Worm (Caenorhabditis elegans) whole organism, L4 larva: ENCODE results near the gene bath-29.

Source experiments
- D1046.2 ChIP-seq: fragments of 200-800 bp; sonication (Bioruptor generic); IDR thresholded peaks from 2 replicates; pipeline ENCODE4 v1.3.6; 2022; ENCODE audit warnings: missing genetic modification characterization, missing compliant biosample characterization
- F44E2.7 ChIP-seq: fragments of 200-800 bp; sonication (Bioruptor generic); IDR thresholded peaks from 2 replicates; pipeline ENCODE4 v2.1.2; 2022; ENCODE audit warnings: missing genetic modification characterization, missing compliant biosample characterization
- Y48G9A.11 ChIP-seq: fragments of 200-800 bp; sonication (Bioruptor generic); IDR thresholded peaks from 2 replicates; pipeline ENCODE4 v1.3.6; 2022; ENCODE audit warnings: missing genetic modification reagents, missing genetic modification characterization, missing compliant biosample characterization
- ZK546.5 ChIP-seq, 2 experiments: sonication (generic microtip); optimal IDR thresholded peaks; 2 replicates each; lab custom pipeline; 2017; ENCODE audit warnings: missing biosample characterization in 2 of 2, missing genetic modification characterization in 2 of 2
- aly-2 ChIP-seq: sonication (generic microtip); optimal IDR thresholded peaks from 2 replicates; lab custom pipeline; 2018; ENCODE audit warnings: missing biosample characterization, missing genetic modification characterization
- ama-1 ChIP-seq: fragments of 150-350 bp; optimal IDR thresholded peaks from 2 replicates; lab custom pipeline; 2014; ENCODE audit warnings: inconsistent platforms, mixed read lengths
- ceh-28 ChIP-seq: fragments of 150-350 bp; optimal IDR thresholded peaks from 2 replicates; lab custom pipeline; 2014; ENCODE audit warnings: missing biosample characterization, missing genetic modification reagents, missing genetic modification characterization
- ceh-82 ChIP-seq: sonication (generic microtip); optimal IDR thresholded peaks from 2 replicates; lab custom pipeline; 2017; ENCODE audit warnings: missing biosample characterization, missing genetic modification characterization
- daf-16 ChIP-seq, 3 experiments: sonication (generic microtip); optimal IDR thresholded peaks; 2 replicates each; lab custom pipeline; 2016 to 2017; ENCODE audit warnings: missing genetic modification characterization in 3 of 3, missing genetic modification reagents in 3 of 3, mild to moderate bottlenecking in 2 of 3, missing compliant biosample characterization in 2 of 3, missing biosample characterization in 1 of 3, moderate library complexity in 1 of 3
- dve-1 ChIP-seq: sonication (generic microtip); optimal IDR thresholded peaks from 2 replicates; lab custom pipeline; 2017; ENCODE audit warnings: antibody characterized with exemption, mild to moderate bottlenecking, missing genetic modification characterization, missing compliant biosample characterization; ENCODE audit not compliant: insufficient read depth
- egl-27 ChIP-seq: sonication (generic microtip); optimal IDR thresholded peaks from 3 replicates; lab custom pipeline; 2017; ENCODE audit warnings: missing biosample characterization, missing genetic modification reagents, missing genetic modification characterization
- egl-43 ChIP-seq: fragments of 200-800 bp; sonication (Bioruptor generic); IDR thresholded peaks from 2 replicates; pipeline ENCODE4 v1.3.6; 2022; ENCODE audit warnings: missing genetic modification reagents, missing genetic modification characterization, missing compliant biosample characterization
- gei-8 ChIP-seq: fragments of 200-800 bp; sonication (Bioruptor generic); optimal IDR thresholded peaks from 2 replicates; lab custom pipeline; 2018; ENCODE audit warnings: mild to moderate bottlenecking, missing genetic modification characterization, missing compliant biosample characterization
- hlh-30 ChIP-seq: sonication (generic microtip); optimal IDR thresholded peaks from 2 replicates; lab custom pipeline; 2017; ENCODE audit warnings: antibody characterized with exemption, mild to moderate bottlenecking, missing genetic modification characterization, missing compliant biosample characterization; ENCODE audit not compliant: insufficient read depth
- jun-1 ChIP-seq: fragments of 150-350 bp; optimal IDR thresholded peaks from 2 replicates; lab custom pipeline; 2014; ENCODE audit warnings: missing biosample characterization, missing genetic modification reagents, missing genetic modification characterization
- lim-7 ChIP-seq: fragments of 200-800 bp; sonication (Bioruptor generic); IDR thresholded peaks from 2 replicates; pipeline ENCODE4 v1.3.6; 2022; ENCODE audit warnings: missing genetic modification characterization, missing compliant biosample characterization
- lin-13 ChIP-seq: fragments of 150-350 bp; optimal IDR thresholded peaks from 2 replicates; lab custom pipeline; 2014; ENCODE audit warnings: missing biosample characterization, missing genetic modification reagents, missing genetic modification characterization
- lin-15B ChIP-seq: fragments of 150-350 bp; sonication (generic microtip); optimal IDR thresholded peaks from 3 replicates; lab custom pipeline; 2014; ENCODE audit warnings: missing biosample characterization, missing genetic modification characterization
- lin-38 ChIP-seq: fragments of 200-800 bp; sonication (Bioruptor generic); IDR thresholded peaks from 2 replicates; pipeline ENCODE4 v1.3.6; 2022; ENCODE audit warnings: missing genetic modification reagents, missing genetic modification characterization, missing compliant biosample characterization
- madf-5 ChIP-seq, 2 experiments: fragments of 200-800 bp; sonication (Bioruptor generic); IDR thresholded peaks; 2 replicates each; pipeline ENCODE4 v1.3.6; 2022; ENCODE audit warnings: missing compliant biosample characterization in 2 of 2, missing genetic modification characterization in 2 of 2
- madf-9 ChIP-seq: fragments of 200-800 bp; sonication (Bioruptor generic); conservative IDR thresholded peaks from 2 replicates; pipeline ENCODE4 v1.3.6; 2022; ENCODE audit warnings: missing genetic modification reagents, missing genetic modification characterization, missing compliant biosample characterization
- mdt-29 ChIP-seq: fragments of 200-800 bp; sonication (Bioruptor generic); IDR thresholded peaks from 2 replicates; pipeline ENCODE4 v1.3.6; 2022; ENCODE audit warnings: missing genetic modification reagents, missing genetic modification characterization, missing compliant biosample characterization
- mep-1 ChIP-seq: fragments of 150-350 bp; sonication (generic microtip); optimal IDR thresholded peaks from 3 replicates; lab custom pipeline; 2014; ENCODE audit warnings: missing biosample characterization, missing genetic modification characterization
- nhr-10 ChIP-seq: fragments of 150-350 bp; optimal IDR thresholded peaks from 2 replicates; lab custom pipeline; 2014; ENCODE audit warnings: missing biosample characterization, missing genetic modification characterization
- nhr-102 ChIP-seq: sonication (generic microtip); optimal IDR thresholded peaks from 2 replicates; lab custom pipeline; 2016; ENCODE audit warnings: mild to moderate bottlenecking, missing genetic modification characterization, moderate library complexity, missing compliant biosample characterization
- nhr-11 ChIP-seq: fragments of 150-350 bp; optimal IDR thresholded peaks from 2 replicates; lab custom pipeline; 2014; ENCODE audit warnings: missing biosample characterization, missing genetic modification characterization
- nhr-28 ChIP-seq: fragments of 150-350 bp; optimal IDR thresholded peaks from 2 replicates; lab custom pipeline; 2014; ENCODE audit warnings: missing biosample characterization, missing genetic modification characterization
- nhr-41 ChIP-seq: fragments of 200-800 bp; sonication (Bioruptor generic); IDR thresholded peaks from 2 replicates; pipeline ENCODE4 v1.3.6; 2022; ENCODE audit warnings: missing genetic modification reagents, missing genetic modification characterization, missing compliant biosample characterization
- nhr-42 ChIP-seq: fragments of 200-800 bp; sonication (Bioruptor generic); IDR thresholded peaks from 2 replicates; pipeline ENCODE4 v1.3.6; 2022; ENCODE audit warnings: missing genetic modification characterization, missing compliant biosample characterization
- nhr-48 ChIP-seq: sonication (generic microtip); optimal IDR thresholded peaks from 2 replicates; lab custom pipeline; 2016; ENCODE audit warnings: mild to moderate bottlenecking, missing genetic modification characterization, missing compliant biosample characterization
- nhr-76 ChIP-seq: fragments of 150-350 bp; optimal IDR thresholded peaks from 2 replicates; lab custom pipeline; 2014; ENCODE audit warnings: missing biosample characterization, missing genetic modification characterization
- nhr-77 ChIP-seq: fragments of 150-350 bp; optimal IDR thresholded peaks from 2 replicates; lab custom pipeline; 2014; ENCODE audit warnings: missing biosample characterization, missing genetic modification characterization
- saeg-2 ChIP-seq: fragments of 200-800 bp; sonication (Bioruptor generic); IDR thresholded peaks from 2 replicates; pipeline ENCODE4 v1.3.6; 2022; ENCODE audit warnings: missing genetic modification reagents, missing genetic modification characterization, missing compliant biosample characterization
- set-16 ChIP-seq: fragments of 200-800 bp; sonication (Bioruptor generic); IDR thresholded peaks from 2 replicates; pipeline ENCODE4 v1.3.6; 2022; ENCODE audit warnings: missing genetic modification reagents, missing genetic modification characterization, missing compliant biosample characterization
- unc-62 ChIP-seq, 3 experiments: fragments of 150-350 bp in 1 of 3; sonication (generic microtip); optimal IDR thresholded peaks in 2 of 3; peaks in 1 of 3; 1 replicate in 1 of 3; 2 replicates in 2 of 3; lab custom pipeline; 2014 to 2017; ENCODE audit warnings: missing biosample characterization in 3 of 3, missing genetic modification characterization in 3 of 3, missing genetic modification reagents in 3 of 3, missing genotype in 1 of 3
- zag-1 ChIP-seq: fragments of 150-350 bp; optimal IDR thresholded peaks from 2 replicates; lab custom pipeline; 2014; ENCODE audit warnings: missing biosample characterization, missing genetic modification characterization
- zip-2 ChIP-seq: fragments of 150-350 bp; optimal IDR thresholded peaks from 2 replicates; lab custom pipeline; 2014; ENCODE audit warnings: missing biosample characterization, missing genetic modification characterization

The bath-29 gene

DNA sequence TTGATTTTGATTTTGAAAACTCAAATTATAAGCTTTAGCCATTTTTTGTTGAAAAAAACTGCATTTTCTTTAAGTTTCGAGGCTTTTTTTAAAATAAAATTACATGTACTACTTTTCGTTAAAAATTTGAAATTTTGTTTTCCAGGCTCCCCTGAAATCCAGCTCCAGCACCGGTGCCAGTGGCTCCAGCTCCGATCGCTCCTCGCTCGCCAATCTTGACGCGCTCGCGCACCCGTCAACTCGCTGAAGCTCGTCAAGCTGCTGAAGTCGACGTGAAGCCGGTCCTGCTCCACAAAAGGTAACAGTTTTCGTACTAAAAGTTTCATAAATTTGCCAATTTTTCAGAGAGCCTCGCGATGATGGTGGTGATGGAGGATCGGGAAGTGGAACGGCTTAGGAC, 7.5 kb upstream of the bath-29 start:
- TF ChIP-seq saeg-2 (GFP tag; lab: Robert Waterston, UW) (no peak), set-16 (GFP tag; lab: Robert Waterston, UW) (peak; percentile 87), nhr-77 (tag; lab: Kevin White, UChicago) (no peak), mep-1 (tag; lab: Kevin White, UChicago) (no peak), egl-27 (tag; lab: Kevin White, UChicago) (no peak), dve-1 (no peak)
- TF ChIP-seq, all 104 proteins: peak for 1

- TF ChIP-seq zip-2 (tag; lab: Kevin White, UChicago), result no peak
- TF ChIP-seq nhr-28 (tag; lab: Kevin White, UChicago), result no peak
- TF ChIP-seq, all 104 proteins: peak for 0
Measured at ce11 chrII:3341989-3342388, 6.4 kb upstream of the bath-29 start, which contains the start of gene F14D2.11. Gene F14D2.11 (minus strand): TSS chrII:3342089.

DNA sequence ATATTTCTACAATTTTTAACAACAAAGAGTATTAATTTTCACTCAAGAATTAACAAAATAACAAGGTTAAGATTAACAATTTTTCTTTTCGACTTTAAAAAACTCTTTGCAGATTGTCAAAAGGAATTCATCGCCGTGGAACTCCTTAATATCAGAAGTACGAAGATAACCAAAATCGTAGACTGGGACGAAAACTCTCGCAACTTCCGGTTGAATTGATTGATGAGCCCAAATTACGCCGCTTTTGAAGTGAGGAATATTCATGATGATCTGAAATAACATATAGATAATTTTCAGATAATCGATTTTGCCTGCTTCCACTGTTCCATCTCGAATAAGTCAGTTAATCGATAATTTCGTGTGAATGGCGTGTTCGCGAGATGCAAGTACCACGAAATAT, 4.6 kb upstream of the bath-29 start, which contains the start of gene F14D2.15:
Gene F14D2.15, minus strand, starts transcription at position 101 of the 400 bp plus-strand sequence.
- peak; percentile 49 for TF ChIP-seq ceh-28
- no peak for TF ChIP-seq unc-62 (GFP tag; optimal IDR thresholded peaks at IDR 0.05 in 1 of 2; lab: Kevin White, UChicago)
- TF ChIP-seq unc-62 (tag; optimal IDR thresholded peaks at IDR 0.05; lab: Kevin White, UChicago), result no peak
- TF ChIP-seq egl-43 (GFP tag; lab: Robert Waterston, UW), result no peak
- TF ChIP-seq lim-7 (GFP tag; lab: Robert Waterston, UW), result no peak
- no peak for TF ChIP-seq hlh-30 (tag; lab: Kevin White, UChicago)
- no peak for TF ChIP-seq nhr-42 (GFP tag; lab: Robert Waterston, UW)

DNA sequence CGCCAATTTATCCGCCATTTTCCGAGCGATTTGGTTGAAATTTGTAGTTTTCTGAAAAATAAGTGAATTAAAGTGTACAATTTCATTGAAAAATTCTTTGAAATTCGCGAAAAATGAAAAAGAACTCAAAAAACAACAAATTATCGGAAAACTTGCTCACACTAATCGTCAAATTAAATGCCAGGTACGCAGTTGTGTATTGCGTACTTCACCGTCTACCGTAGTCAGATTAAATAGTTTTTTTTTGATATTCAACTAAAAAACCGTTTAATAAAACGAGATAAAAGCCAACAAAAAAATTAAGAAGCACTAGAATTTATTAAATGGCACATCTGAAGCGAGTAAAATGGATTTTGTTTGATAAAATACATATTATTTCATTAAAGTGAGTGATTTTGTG, 3.4 kb upstream of the bath-29 start, which contains the start of gene bath-28:
Gene bath-28, minus strand, starts transcription at position 51 of the 400 bp plus-strand sequence.
- TF ChIP-seq ZK546.5 (tag; optimal IDR thresholded peaks at IDR 0.05; lab: Kevin White, UChicago), result no peak
- no peak for TF ChIP-seq ama-1
- no peak for TF ChIP-seq nhr-10
- no peak for TF ChIP-seq lin-15B
- TF ChIP-seq Y48G9A.11 (GFP tag; lab: Robert Waterston, UW), result no peak
- no peak for TF ChIP-seq hlh-30 (tag; lab: Kevin White, UChicago)
- TF ChIP-seq nhr-102 (tag; lab: Kevin White, UChicago), result no peak
- TF ChIP-seq jun-1 (tag; lab: Kevin White, UChicago), result no peak
- no peak for TF ChIP-seq nhr-11 (tag; lab: Kevin White, UChicago)
- TF ChIP-seq D1046.2 (GFP tag; lab: Robert Waterston, UW), result no peak
- TF ChIP-seq F44E2.7, result no peak
- TF ChIP-seq daf-16 (GFP tag; optimal IDR thresholded peaks at IDR 0.05; lab: Kevin White, UChicago), result no peak
- TF ChIP-seq daf-16 (tag; optimal IDR thresholded peaks at IDR 0.05; lab: Kevin White, UChicago), result no peak

DNA sequence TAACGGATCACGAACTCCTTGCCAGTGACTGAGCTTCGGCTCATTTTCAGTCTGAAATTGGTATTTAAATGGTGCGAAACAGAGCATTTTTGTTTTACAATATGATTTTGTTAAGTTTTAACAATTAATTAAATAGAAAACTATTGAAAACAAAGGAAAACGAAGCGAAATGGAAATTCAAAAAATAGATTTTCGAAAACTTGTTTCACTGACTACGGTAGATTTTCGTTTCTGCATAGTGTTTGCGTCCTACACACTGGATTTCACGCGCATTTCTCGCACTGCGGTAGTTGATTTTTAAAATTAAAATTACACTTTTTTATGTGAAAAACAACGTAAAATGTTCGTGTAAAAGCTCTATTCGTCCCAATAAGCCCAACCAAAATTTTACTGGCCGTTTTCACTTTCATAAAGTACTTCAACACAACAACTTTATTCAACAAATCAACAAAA, 2.0 kb upstream of the bath-29 start, which contains the start of gene bath-30:
Gene bath-30, minus strand, starts transcription at position 51 of the 453 bp plus-strand sequence.
- TF ChIP-seq ceh-28 (no peak), lin-38 (GFP tag; lab: Robert Waterston, UW) (0 out of 2 replicates have a peak, but pooled peaks have one; percentile 12)

DNA sequence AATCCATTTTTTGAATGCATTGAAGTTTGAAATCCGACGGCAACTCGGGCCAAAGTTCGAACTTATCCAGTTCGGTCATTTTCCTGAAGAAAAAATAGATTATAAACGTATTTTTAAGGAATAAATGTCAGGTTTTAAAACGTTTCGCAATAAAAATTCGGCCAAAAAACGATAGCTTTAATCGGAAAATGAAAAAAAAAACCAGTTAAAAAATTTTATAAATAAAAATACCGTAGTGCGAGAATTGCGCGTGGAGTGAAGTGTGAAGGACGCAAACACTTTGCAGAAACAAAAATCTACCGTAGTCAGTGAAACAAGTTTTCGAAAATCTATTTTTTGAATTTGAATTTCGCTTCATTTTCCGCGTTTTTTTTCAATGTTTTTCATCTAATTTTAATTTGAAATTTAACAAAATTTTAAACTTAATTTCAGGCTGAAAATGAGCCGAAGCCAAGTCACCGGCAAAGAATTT, 1.5 kb downstream of the bath-29 start, which contains the start of gene F14D2.8:
Gene F14D2.8, minus strand, starts transcription at position 51 of the 472 bp plus-strand sequence.
- no peak for TF ChIP-seq zag-1
- no peak for TF ChIP-seq gei-8
- no peak for TF ChIP-seq nhr-76 (tag; lab: Kevin White, UChicago)
- TF ChIP-seq ceh-82 (tag; lab: Kevin White, UChicago), result no peak
- no peak for TF ChIP-seq aly-2 (tag; lab: Kevin White, UChicago)
- no peak for TF ChIP-seq madf-9 (GFP tag; lab: Robert Waterston, UW)
- TF ChIP-seq madf-5 (GFP tag; IDR thresholded peaks at IDR 0.05; lab: Robert Waterston, UW), result no peak
- TF ChIP-seq lin-13 (GFP tag; lab: Kevin White, UChicago), result no peak
- TF ChIP-seq nhr-48 (tag; lab: Kevin White, UChicago), result no peak
- no peak for TF ChIP-seq nhr-41 (GFP tag; lab: Robert Waterston, UW)
- TF ChIP-seq dve-1, result no peak
- no peak for TF ChIP-seq mdt-29 (GFP tag; lab: Robert Waterston, UW)
